Fruit fly (Drosophila melanogaster) whole organism, embryonic: ENCODE data around the gene Mur2B.

Experiments
- Awh ChIP-seq: fragments of 200-800 bp; sonication (Bioruptor generic); IDR thresholded peaks from 2 replicates; pipeline ENCODE4, ENCODE4 v1.3.6; 2022; ENCODE audit warnings: missing biosample characterization, missing genetic modification characterization
- Blimp-1 ChIP-seq: fragments of 200-800 bp; sonication (Bioruptor generic); optimal IDR thresholded peaks from 3 replicates; lab custom pipeline; 2018; ENCODE audit warnings: missing biosample characterization, missing genetic modification characterization, mild to moderate bottlenecking, moderate library complexity, missing genetic modification reagents
- BtbVII ChIP-seq: fragments of 200-800 bp; sonication (Bioruptor generic); optimal IDR thresholded peaks from 3 replicates; lab custom pipeline; 2017; ENCODE audit warnings: missing biosample characterization, mild to moderate bottlenecking, missing genetic modification characterization
- CG10321 ChIP-seq: fragments of 200-800 bp; sonication (Bioruptor generic); IDR thresholded peaks from 2 replicates; pipeline ENCODE4 v1.3.6; 2022; ENCODE audit warnings: missing biosample characterization, missing genetic modification characterization
- CG12104 ChIP-seq: fragments of 200-800 bp; sonication (Bioruptor generic); optimal IDR thresholded peaks from 3 replicates; lab custom pipeline; 2016; ENCODE audit warnings: missing biosample characterization, missing genetic modification characterization
- CG15073 ChIP-seq: fragments of 200-800 bp; sonication (Bioruptor generic); optimal IDR thresholded peaks from 2 replicates; lab custom pipeline; 2016; ENCODE audit warnings: missing biosample characterization, missing genetic modification characterization
- CG16813 ChIP-seq: fragments of 200-800 bp; sonication (Bioruptor generic); IDR thresholded peaks from 3 replicates; pipeline ENCODE4 v1.3.6; 2022; ENCODE audit warnings: missing biosample characterization, missing genetic modification characterization; ENCODE audit not compliant: partially characterized antibody
- CG17186 ChIP-seq: fragments of 200-800 bp; sonication (Bioruptor generic); optimal IDR thresholded peaks from 3 replicates; lab custom pipeline; 2017; ENCODE audit warnings: missing biosample characterization, missing genetic modification reagents, missing genetic modification characterization
- CG17359 ChIP-seq: fragments of 200-800 bp; sonication (Bioruptor generic); optimal IDR thresholded peaks from 3 replicates; lab custom pipeline; 2018; ENCODE audit warnings: missing biosample characterization, mild to moderate bottlenecking, missing genetic modification characterization, moderate library complexity
- CG17568 ChIP-seq: fragments of 200-800 bp; sonication (Bioruptor generic); optimal IDR thresholded peaks from 2 replicates; lab custom pipeline; 2018; ENCODE audit warnings: missing biosample characterization, mild to moderate bottlenecking, missing genetic modification characterization, moderate library complexity
- CG2712 ChIP-seq: fragments of 200-800 bp; optimal IDR thresholded peaks from 3 replicates; lab custom pipeline; 2019; ENCODE audit warnings: missing biosample characterization, mild to moderate bottlenecking, missing genetic modification characterization, moderate library complexity
- CG6791 ChIP-seq: fragments of 200-800 bp; sonication (Bioruptor generic); IDR thresholded peaks from 3 replicates; pipeline ENCODE4 v1.3.6; 2022; ENCODE audit warnings: missing biosample characterization, missing genetic modification characterization; ENCODE audit not compliant: partially characterized antibody
- CG7271 ChIP-seq: fragments of 200-800 bp; sonication (Bioruptor generic); optimal IDR thresholded peaks from 2 replicates; lab custom pipeline; 2018; ENCODE audit warnings: missing biosample characterization, mild to moderate bottlenecking, missing genetic modification characterization, moderate library complexity
- CG7357 ChIP-seq: fragments of 200-800 bp; sonication (Bioruptor generic); IDR thresholded peaks from 3 replicates; pipeline ENCODE4 v1.3.6; 2022; ENCODE audit warnings: missing biosample characterization, missing genetic modification characterization
- CG7839 ChIP-seq: fragments of 200-800 bp; sonication (Bioruptor generic); optimal IDR thresholded peaks from 3 replicates; lab custom pipeline; 2018; ENCODE audit warnings: missing biosample characterization, mild to moderate bottlenecking, missing genetic modification characterization, moderate library complexity
- CG7928 ChIP-seq: fragments of 200-800 bp; sonication (Bioruptor generic); optimal IDR thresholded peaks from 2 replicates; lab custom pipeline; 2017; ENCODE audit warnings: missing biosample characterization, mild to moderate bottlenecking, missing genetic modification characterization
- CG8290 ChIP-seq, 3 experiments: fragments of 200-800 bp; sonication (Bioruptor generic); optimal IDR thresholded peaks; 2 replicates each; lab custom pipeline; 2016 to 2019; ENCODE audit warnings: missing biosample characterization in 3 of 3, missing genetic modification characterization in 3 of 3, mild to moderate bottlenecking in 2 of 3, moderate library complexity in 1 of 3
- CHES-1-like ChIP-seq: fragments of 200-800 bp; sonication (Bioruptor generic); optimal IDR thresholded peaks from 2 replicates; lab custom pipeline; 2016; ENCODE audit warnings: missing biosample characterization, missing genetic modification characterization
- Chrac-16 ChIP-seq: fragments of 200-800 bp; sonication (Bioruptor generic); optimal IDR thresholded peaks from 3 replicates; lab custom pipeline; 2016; ENCODE audit warnings: missing biosample characterization, missing genetic modification characterization
- CrebB ChIP-seq: fragments of 200-800 bp; sonication (Bioruptor generic); optimal IDR thresholded peaks from 3 replicates; lab custom pipeline; 2018; ENCODE audit warnings: missing biosample characterization, mild to moderate bottlenecking, missing genetic modification characterization
- Drgx ChIP-seq: fragments of 200-800 bp; sonication (Bioruptor generic); IDR thresholded peaks from 2 replicates; pipeline ENCODE4 v1.3.6; 2022; ENCODE audit warnings: missing biosample characterization, missing genetic modification characterization
- H2.0 ChIP-seq: fragments of 200-800 bp; sonication (Bioruptor generic); IDR thresholded peaks from 2 replicates; pipeline ENCODE4 v1.3.6; 2022; ENCODE audit warnings: missing biosample characterization, missing genetic modification characterization
- HLHmδ ChIP-seq: fragments of 200-800 bp; sonication (Bioruptor generic); optimal IDR thresholded peaks from 2 replicates; lab custom pipeline; 2018; ENCODE audit warnings: missing biosample characterization, mild to moderate bottlenecking, missing genetic modification characterization, moderate library complexity
- Hsf ChIP-seq: fragments of 200-800 bp; sonication (Bioruptor generic); optimal IDR thresholded peaks from 3 replicates; lab custom pipeline; 2016; ENCODE audit warnings: missing biosample characterization, missing genetic modification characterization
- NK7.1 ChIP-seq: fragments of 200-800 bp; sonication (Bioruptor generic); optimal IDR thresholded peaks from 3 replicates; lab custom pipeline; 2016; ENCODE audit warnings: missing biosample characterization, missing genetic modification characterization
- Nf-YC ChIP-seq: fragments of 200-800 bp; optimal IDR thresholded peaks from 3 replicates; lab custom pipeline; 2019; ENCODE audit warnings: missing biosample characterization, mild to moderate bottlenecking, missing genetic modification characterization, moderate library complexity
- Pdp1 ChIP-seq, 2 experiments: fragments of 200-800 bp; sonication (Bioruptor generic); optimal IDR thresholded peaks; 3 replicates each; lab custom pipeline; 2016; ENCODE audit warnings: missing biosample characterization in 2 of 2, missing genetic modification characterization in 2 of 2, mild to moderate bottlenecking in 1 of 2, moderate library complexity in 1 of 2
- Ptx1 ChIP-seq: fragments of 200-800 bp; sonication (Bioruptor generic); IDR thresholded peaks from 2 replicates; pipeline ENCODE4 v1.3.6; 2022; ENCODE audit warnings: missing biosample characterization, missing genetic modification characterization
- Rfx ChIP-seq: fragments of 200-800 bp; sonication (Bioruptor generic); IDR thresholded peaks from 2 replicates; pipeline ENCODE4 v1.3.6; 2022; ENCODE audit warnings: missing biosample characterization, missing genetic modification characterization
- Sox100B ChIP-seq: fragments of 200-800 bp; sonication (Bioruptor generic); optimal IDR thresholded peaks from 3 replicates; lab custom pipeline; 2018; ENCODE audit warnings: missing biosample characterization, mild to moderate bottlenecking, missing genetic modification characterization
- TFAM ChIP-seq: fragments of 200-800 bp; sonication (Bioruptor generic); optimal IDR thresholded peaks from 2 replicates; lab custom pipeline; 2017; ENCODE audit warnings: missing biosample characterization, missing genetic modification characterization, inconsistent platforms
- ap ChIP-seq: fragments of 200-800 bp; sonication (Bioruptor generic); IDR thresholded peaks from 2 replicates; pipeline ENCODE4 v1.3.6; 2022; ENCODE audit warnings: missing biosample characterization, missing genetic modification characterization
- bsh ChIP-seq, 2 experiments: fragments of 200-800 bp; sonication (Bioruptor generic); optimal IDR thresholded peaks; 2 replicates each; lab custom pipeline; 2017 to 2018; ENCODE audit warnings: mild to moderate bottlenecking in 2 of 2, missing biosample characterization in 2 of 2, missing genetic modification characterization in 2 of 2, moderate library complexity in 1 of 2
- cato ChIP-seq: fragments of 200-800 bp; sonication (Bioruptor generic); optimal IDR thresholded peaks from 2 replicates; lab custom pipeline; 2016; ENCODE audit warnings: missing biosample characterization, missing genetic modification characterization, borderline replicate concordance
- chn ChIP-seq: fragments of 200-800 bp; sonication (Bioruptor generic); optimal IDR thresholded peaks from 2 replicates; lab custom pipeline; 2016; ENCODE audit warnings: missing biosample characterization, missing genetic modification characterization
- corto ChIP-seq: fragments of 200-800 bp; sonication (Bioruptor generic); optimal IDR thresholded peaks from 2 replicates; lab custom pipeline; 2016; ENCODE audit warnings: missing biosample characterization, mild to moderate bottlenecking, missing genetic modification characterization, moderate library complexity
- dimm ChIP-seq: fragments of 200-800 bp; sonication (Bioruptor generic); IDR thresholded peaks from 2 replicates; pipeline ENCODE4 v1.3.6; 2022; ENCODE audit warnings: missing biosample characterization, missing genetic modification characterization
- dysf ChIP-seq: fragments of 200-800 bp; sonication (Bioruptor generic); IDR thresholded peaks from 3 replicates; pipeline ENCODE4 v1.3.6; 2022; ENCODE audit warnings: missing biosample characterization, missing genetic modification characterization
- eve ChIP-seq, 2 experiments: fragments of >200 bp; optimal IDR thresholded peaks; 2 replicates each; lab custom pipeline; 2017; ENCODE audit warnings: missing biosample characterization in 2 of 2, missing genetic modification characterization in 2 of 2
- exex ChIP-seq: fragments of 200-800 bp; sonication (Bioruptor generic); optimal IDR thresholded peaks from 4 replicates; lab custom pipeline; 2018; ENCODE audit warnings: missing biosample characterization, mild to moderate bottlenecking, missing genetic modification characterization, moderate library complexity
- fd3F ChIP-seq: fragments of 200-800 bp; sonication (Bioruptor generic); optimal IDR thresholded peaks from 2 replicates; lab custom pipeline; 2018; ENCODE audit warnings: missing biosample characterization, mild to moderate bottlenecking, missing genetic modification characterization, moderate library complexity
- ftz-f1 ChIP-seq: fragments of 200-800 bp; sonication (Bioruptor generic); optimal IDR thresholded peaks from 2 replicates; lab custom pipeline; 2016; ENCODE audit warnings: missing biosample characterization, missing genetic modification characterization
- gsb ChIP-seq: fragments of 200-800 bp; sonication (Bioruptor generic); IDR thresholded peaks from 2 replicates; pipeline ENCODE4 v1.3.6; 2022; ENCODE audit warnings: missing biosample characterization, missing genetic modification characterization
- kay ChIP-seq: fragments of 200-800 bp; sonication (Bioruptor generic); optimal IDR thresholded peaks from 2 replicates; lab custom pipeline; 2016; ENCODE audit warnings: missing biosample characterization, missing genetic modification characterization
- oc ChIP-seq: fragments of 200-800 bp; sonication (Bioruptor generic); optimal IDR thresholded peaks from 2 replicates; lab custom pipeline; 2018; ENCODE audit warnings: missing biosample characterization, mild to moderate bottlenecking, missing genetic modification characterization, moderate library complexity
- odd ChIP-seq: fragments of 200-800 bp; sonication (Bioruptor generic); optimal IDR thresholded peaks from 2 replicates; lab custom pipeline; 2017; ENCODE audit warnings: missing biosample characterization, mild to moderate bottlenecking, missing genetic modification characterization
- peb ChIP-seq: fragments of 200-800 bp; sonication (Bioruptor generic); IDR thresholded peaks from 2 replicates; pipeline ENCODE4 v1.3.6; 2022; ENCODE audit warnings: missing biosample characterization, missing genetic modification characterization
- salm ChIP-seq: fragments of 200-800 bp; sonication (Bioruptor generic); optimal IDR thresholded peaks from 2 replicates; lab custom pipeline; 2018; ENCODE audit warnings: missing biosample characterization, mild to moderate bottlenecking, missing genetic modification characterization
- sna ChIP-seq: fragments of 200-800 bp; sonication (Bioruptor generic); IDR thresholded peaks from 2 replicates; pipeline ENCODE4 v1.3.6; 2022; ENCODE audit warnings: missing biosample characterization, missing genetic modification characterization; ENCODE audit not compliant: partially characterized antibody
- sqz ChIP-seq: fragments of 200-800 bp; sonication (Bioruptor generic); optimal IDR thresholded peaks from 3 replicates; lab custom pipeline; 2018; ENCODE audit warnings: missing biosample characterization, mild to moderate bottlenecking, missing genetic modification characterization
- zen2 ChIP-seq: fragments of 200-800 bp; sonication (Bioruptor generic); IDR thresholded peaks from 3 replicates; pipeline ENCODE4 v1.3.6; 2022; ENCODE audit warnings: missing biosample characterization, missing genetic modification characterization; ENCODE audit not compliant: partially characterized antibody

Gene Mur2B

dm6 chrX:1664836-1665235, 3.8 kb downstream of the Mur2B start, which contains the start of gene dor (continued):
- no peak for TF ChIP-seq CG12104 (GFP tag; lab: Kevin White, UChicago)
- TF ChIP-seq CG7928 = no peak
- TF ChIP-seq chn = no peak
- no peak for TF ChIP-seq fd3F (GFP tag; lab: Kevin White, UChicago)
- no peak for TF ChIP-seq Chrac-16 (GFP tag; lab: Kevin White, UChicago)
- peak; percentile 72 for TF ChIP-seq zen2 (GFP tag; lab: Robert Waterston, UW)
- TF ChIP-seq CrebB (tag; lab: Kevin White, UChicago) = no peak
- TF ChIP-seq ap = no peak
- no peak for TF ChIP-seq Ptx1 (GFP tag; lab: Robert Waterston, UW)
- TF ChIP-seq Pdp1 (GFP tag; optimal IDR thresholded peaks at IDR 0.05; lab: Kevin White, UChicago) = no peak
- no peak for TF ChIP-seq oc
- no peak for TF ChIP-seq Awh (GFP tag; lab: Robert Waterston, UW)
- no peak for TF ChIP-seq CG15073
- TF ChIP-seq salm (tag; lab: Kevin White, UChicago) = no peak
- TF ChIP-seq odd = no peak
- TF ChIP-seq TFAM (GFP tag; lab: Kevin White, UChicago) = no peak
- no peak for TF ChIP-seq BtbVII (GFP tag; lab: Kevin White, UChicago)
- TF ChIP-seq peb (GFP tag; lab: Robert Waterston, UW) = no peak
- TF ChIP-seq Drgx = no peak
- no peak for TF ChIP-seq cato
- TF ChIP-seq corto = no peak
- TF ChIP-seq kay (GFP tag; lab: Kevin White, UChicago) = no peak
- no peak for TF ChIP-seq exex (tag; lab: Kevin White, UChicago)
- TF ChIP-seq CG7839 (tag; lab: Kevin White, UChicago) = no peak
- TF ChIP-seq ftz-f1 = no peak
- TF ChIP-seq Hsf (GFP tag; lab: Kevin White, UChicago) = no peak
- no peak for TF ChIP-seq bsh (GFP tag; optimal IDR thresholded peaks at IDR 0.05; lab: Kevin White, UChicago)
- TF ChIP-seq Sox100B (GFP tag; lab: Kevin White, UChicago) = no peak
- no peak for TF ChIP-seq CG17359 (tag; lab: Kevin White, UChicago)
- TF ChIP-seq sqz (GFP tag; lab: Kevin White, UChicago) = no peak
- TF ChIP-seq HLHmδ (GFP tag; lab: Kevin White, UChicago) = no peak
- TF ChIP-seq eve (GFP tag; optimal IDR thresholded peaks at IDR 0.05; lab: Kevin White, UChicago) = no peak
- TF ChIP-seq dysf (GFP tag; lab: Robert Waterston, UW) = no peak
- TF ChIP-seq NK7.1 = no peak
- 0 out of 2 replicates have a peak, but pooled peaks have one; percentile 18 for TF ChIP-seq Rfx
- no peak for TF ChIP-seq CG17186
- TF ChIP-seq CG8290 (GFP tag; optimal IDR thresholded peaks at IDR 0.05; lab: Kevin White, UChicago) = no peak
- no peak for TF ChIP-seq CG8290 (tag; optimal IDR thresholded peaks at IDR 0.05; lab: Kevin White, UChicago)
- no peak for TF ChIP-seq CG7271 (tag; lab: Kevin White, UChicago)
- no peak for TF ChIP-seq gsb (GFP tag; lab: Robert Waterston, UW)
- TF ChIP-seq CG16813 = peak; percentile 85
- no peak for TF ChIP-seq dimm
- no peak for TF ChIP-seq CHES-1-like (GFP tag; lab: Kevin White, UChicago)
- no peak for TF ChIP-seq H2.0 (GFP tag; lab: Robert Waterston, UW)
- TF ChIP-seq Nf-YC (tag; lab: Kevin White, UChicago) = no peak
- no peak for TF ChIP-seq CG17568 (GFP tag; lab: Kevin White, UChicago)
- peak; percentile 1 for TF ChIP-seq CG2712 (tag; lab: Kevin White, UChicago)
- TF ChIP-seq sna = peak; percentile 83
- peak; percentile 87 for TF ChIP-seq CG6791 (GFP tag; lab: Robert Waterston, UW)
- TF ChIP-seq CG10321 (GFP tag; lab: Robert Waterston, UW) = no peak
- TF ChIP-seq CG7357 = no peak
- no peak for TF ChIP-seq Blimp-1
